Worm (Caenorhabditis elegans): Measurements from ENCODE around the gene hadb-1.

The hadb-1 gene

ce11 chrIII:8726019-8726894 is 38.0 kb upstream of the hadb-1 start:
- TF ChIP-seq tbx-11 (GFP tag; IDR thresholded peaks at IDR 0.05): no peak
- no peak for TF ChIP-seq F13C5.2 (tag; optimal IDR thresholded peaks at IDR 0.05)
- TF ChIP-seq hmbx-1 (tag; optimal IDR thresholded peaks at IDR 0.05): no peak
- TF ChIP-seq flt-1 (GFP tag; IDR thresholded peaks at IDR 0.05): no peak
- no peak for TF ChIP-seq hnd-1 (tag; optimal IDR thresholded peaks at IDR 0.05)
- no peak for TF ChIP-seq tbx-37 (GFP tag; conservative IDR thresholded peaks at IDR 0.05)
- no peak for TF ChIP-seq sea-1 (GFP tag; conservative IDR thresholded peaks at IDR 0.05)
- TF ChIP-seq ets-7 (tag; optimal IDR thresholded peaks at IDR 0.05): no peak
- TF ChIP-seq tra-4 (tag; optimal IDR thresholded peaks at IDR 0.05): no peak
- no peak for TF ChIP-seq hmg-4 (GFP tag; optimal IDR thresholded peaks at IDR 0.05)

DNA sequence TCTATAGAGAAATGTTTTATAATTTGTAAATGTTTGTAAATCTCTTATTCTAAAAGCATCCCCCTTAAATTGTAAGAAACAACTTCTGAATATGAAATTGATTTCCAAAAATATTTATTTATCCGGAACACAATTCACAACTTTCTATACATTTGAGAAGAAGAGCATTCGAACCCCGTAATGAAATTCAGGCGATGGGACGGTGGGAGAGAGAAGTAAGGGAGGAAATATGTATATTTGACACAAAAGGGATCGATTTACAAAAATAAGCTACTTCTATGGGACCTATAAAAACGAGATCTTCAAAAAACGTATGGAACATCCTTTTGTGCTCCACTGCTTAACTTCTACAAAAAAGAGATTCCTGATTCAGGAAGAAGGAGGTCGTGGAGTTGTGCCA is 36.9 kb upstream of the hadb-1 start:
- no peak for TF ChIP-seq flt-1 (GFP tag; IDR thresholded peaks at IDR 0.05)
- no peak for TF ChIP-seq scrt-1 (GFP tag; IDR thresholded peaks at IDR 0.05)
- TF ChIP-seq hnd-1 (tag; optimal IDR thresholded peaks at IDR 0.05): no peak
- TF ChIP-seq aly-1 (tag; optimal IDR thresholded peaks at IDR 0.05): no peak
- no peak for TF ChIP-seq ceh-13 (GFP tag; optimal IDR thresholded peaks at IDR 0.05)
- no peak for TF ChIP-seq B0310.2 (tag; optimal IDR thresholded peaks at IDR 0.05)
- no peak for TF ChIP-seq tra-4 (tag; optimal IDR thresholded peaks at IDR 0.05)
- no peak for TF ChIP-seq pes-1 (GFP tag; IDR thresholded peaks at IDR 0.05)
- no peak for TF ChIP-seq tbx-37 (GFP tag; conservative IDR thresholded peaks at IDR 0.05)
- TF ChIP-seq F13C5.2 (tag; optimal IDR thresholded peaks at IDR 0.05): no peak
- TF ChIP-seq hmbx-1 (tag; optimal IDR thresholded peaks at IDR 0.05): no peak
- no peak for TF ChIP-seq tbx-11 (GFP tag; IDR thresholded peaks at IDR 0.05)
- TF ChIP-seq sea-1 (GFP tag; conservative IDR thresholded peaks at IDR 0.05): no peak
- no peak for TF ChIP-seq ceh-36 (tag; optimal IDR thresholded peaks at IDR 0.05)
- TF ChIP-seq ama-1 (optimal IDR thresholded peaks at IDR 0.05): no peak
- TF ChIP-seq ets-7 (tag; optimal IDR thresholded peaks at IDR 0.05): no peak
- no peak for TF ChIP-seq hmg-4 (GFP tag; optimal IDR thresholded peaks at IDR 0.05)

ce11 chrIII:8719769-8720252 is 31.5 kb upstream of the hadb-1 start, which contains the start of gene hipr-1:
TSS of gene hipr-1 (plus strand) at chrIII:8720202.
- TF ChIP-seq F13C5.2 (tag; optimal IDR thresholded peaks at IDR 0.05) (no peak), tbx-37 (GFP tag; conservative IDR thresholded peaks at IDR 0.05) (no peak), sea-1 (GFP tag; conservative IDR thresholded peaks at IDR 0.05) (no peak), hnd-1 (tag; optimal IDR thresholded peaks at IDR 0.05) (no peak), scrt-1 (GFP tag; IDR thresholded peaks at IDR 0.05) (no peak), tra-4 (tag; optimal IDR thresholded peaks at IDR 0.05) (no peak), aly-1 (tag; optimal IDR thresholded peaks at IDR 0.05) (no peak), ama-1 (optimal IDR thresholded peaks at IDR 0.05) (no peak), ceh-13 (GFP tag; optimal IDR thresholded peaks at IDR 0.05) (no peak)

DNA sequence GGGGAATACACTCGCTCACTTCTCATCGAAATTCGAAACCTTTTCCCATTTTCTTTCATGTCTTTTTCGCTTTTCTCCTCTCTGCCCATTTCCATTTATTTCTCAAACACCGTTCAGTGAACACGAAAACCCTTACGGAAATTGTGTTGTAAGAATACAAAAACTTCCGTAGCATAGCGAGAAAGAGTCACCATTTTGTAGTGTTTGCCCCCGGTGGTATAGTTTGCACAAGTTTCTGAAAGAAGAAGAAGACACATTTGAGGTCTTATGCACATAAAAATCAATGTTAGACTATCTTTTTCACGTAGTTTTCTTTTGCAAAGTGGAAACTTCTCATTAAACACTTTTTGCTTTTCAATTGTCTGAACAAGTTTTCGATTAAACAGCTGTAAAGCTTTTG is 30.8 kb upstream of the hadb-1 start:
- TF ChIP-seq ceh-13 (GFP tag; optimal IDR thresholded peaks at IDR 0.05) (no peak), ceh-36 (tag; optimal IDR thresholded peaks at IDR 0.05) (no peak), tra-4 (tag; optimal IDR thresholded peaks at IDR 0.05) (no peak), aly-1 (tag; optimal IDR thresholded peaks at IDR 0.05) (no peak), hmbx-1 (tag; optimal IDR thresholded peaks at IDR 0.05) (no peak), B0310.2 (tag; optimal IDR thresholded peaks at IDR 0.05) (no peak), pes-1 (GFP tag; IDR thresholded peaks at IDR 0.05) (no peak), ama-1 (optimal IDR thresholded peaks at IDR 0.05) (no peak), flt-1 (GFP tag; IDR thresholded peaks at IDR 0.05) (no peak), hmg-4 (GFP tag; optimal IDR thresholded peaks at IDR 0.05) (no peak), sea-1 (GFP tag; conservative IDR thresholded peaks at IDR 0.05) (no peak), F13C5.2 (tag; optimal IDR thresholded peaks at IDR 0.05) (no peak), ets-7 (tag; optimal IDR thresholded peaks at IDR 0.05) (no peak), scrt-1 (GFP tag; IDR thresholded peaks at IDR 0.05) (no peak), tbx-11 (GFP tag; IDR thresholded peaks at IDR 0.05) (no peak), hnd-1 (tag; optimal IDR thresholded peaks at IDR 0.05) (no peak), tbx-37 (GFP tag; conservative IDR thresholded peaks at IDR 0.05) (no peak)

DNA sequence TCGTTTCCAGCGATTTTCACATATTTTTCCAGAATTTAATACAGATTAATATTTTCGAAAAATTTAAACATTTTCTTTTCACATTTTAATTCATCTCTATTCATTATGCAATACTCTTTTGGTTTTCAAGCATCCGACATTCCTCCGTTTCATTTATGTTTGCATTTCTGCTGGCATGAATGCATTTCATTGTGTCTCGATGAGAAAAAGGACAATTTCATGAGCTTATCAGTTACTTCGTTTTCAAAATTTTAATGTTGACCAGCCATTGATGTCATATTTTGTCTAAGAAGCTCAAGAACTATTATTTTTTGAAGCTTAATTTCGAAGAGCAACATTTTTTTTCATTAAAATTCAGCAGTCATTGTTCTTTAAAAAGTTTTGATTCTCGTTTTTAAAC is 30.3 kb upstream of the hadb-1 start:
- TF ChIP-seq ets-7 (tag; optimal IDR thresholded peaks at IDR 0.05) (no peak), hnd-1 (tag; optimal IDR thresholded peaks at IDR 0.05) (no peak), F13C5.2 (tag; optimal IDR thresholded peaks at IDR 0.05) (no peak), tra-4 (tag; optimal IDR thresholded peaks at IDR 0.05) (no peak), hmg-4 (GFP tag; optimal IDR thresholded peaks at IDR 0.05) (no peak), ceh-36 (tag; optimal IDR thresholded peaks at IDR 0.05) (no peak), aly-1 (tag; optimal IDR thresholded peaks at IDR 0.05) (no peak), B0310.2 (tag; optimal IDR thresholded peaks at IDR 0.05) (no peak), hmbx-1 (tag; optimal IDR thresholded peaks at IDR 0.05) (no peak), pes-1 (GFP tag; IDR thresholded peaks at IDR 0.05) (no peak), flt-1 (GFP tag; IDR thresholded peaks at IDR 0.05) (no peak), sea-1 (GFP tag; conservative IDR thresholded peaks at IDR 0.05) (no peak), tbx-37 (GFP tag; conservative IDR thresholded peaks at IDR 0.05) (no peak), scrt-1 (GFP tag; IDR thresholded peaks at IDR 0.05) (no peak), ama-1 (optimal IDR thresholded peaks at IDR 0.05) (no peak), tbx-11 (GFP tag; IDR thresholded peaks at IDR 0.05) (no peak), ceh-13 (GFP tag; optimal IDR thresholded peaks at IDR 0.05) (no peak)

ce11 chrIII:8717231-8717694 is 29.0 kb upstream of the hadb-1 start, which contains the start of gene mrpl-11:
TSS of gene mrpl-11 (plus strand) at chrIII:8717644.
- TF ChIP-seq pes-1 (GFP tag; IDR thresholded peaks at IDR 0.05) (no peak), ceh-13 (GFP tag; optimal IDR thresholded peaks at IDR 0.05) (no peak), ceh-36 (tag; optimal IDR thresholded peaks at IDR 0.05) (no peak), B0310.2 (tag; optimal IDR thresholded peaks at IDR 0.05) (no peak), F13C5.2 (tag; optimal IDR thresholded peaks at IDR 0.05) (no peak)

- TF ChIP-seq ceh-13 (GFP tag; optimal IDR thresholded peaks at IDR 0.05) (no peak), flt-1 (GFP tag; IDR thresholded peaks at IDR 0.05) (no peak), hmbx-1 (tag; optimal IDR thresholded peaks at IDR 0.05) (no peak), pes-1 (GFP tag; IDR thresholded peaks at IDR 0.05) (no peak), hmg-4 (GFP tag; optimal IDR thresholded peaks at IDR 0.05) (no peak), tbx-11 (GFP tag; IDR thresholded peaks at IDR 0.05) (no peak), tra-4 (tag; optimal IDR thresholded peaks at IDR 0.05) (no peak), tbx-37 (GFP tag; conservative IDR thresholded peaks at IDR 0.05) (no peak), ama-1 (optimal IDR thresholded peaks at IDR 0.05) (no peak), sea-1 (GFP tag; conservative IDR thresholded peaks at IDR 0.05) (no peak), scrt-1 (GFP tag; IDR thresholded peaks at IDR 0.05) (no peak), ets-7 (tag; optimal IDR thresholded peaks at IDR 0.05) (no peak), B0310.2 (tag; optimal IDR thresholded peaks at IDR 0.05) (no peak), hnd-1 (tag; optimal IDR thresholded peaks at IDR 0.05) (no peak), aly-1 (tag; optimal IDR thresholded peaks at IDR 0.05) (no peak)
Measured at ce11 chrIII:8716084-8716483, 27.8 kb upstream of the hadb-1 start, which contains the start of gene B0303.14. TSS of gene B0303.14 (minus strand) at chrIII:8716184.
